Fruit fly (Drosophila melanogaster) whole organism, pupa: ENCODE measurements around the gene rho-5.
A peak's percentile ranks its signal among the peaks of the same experiment; 100 is the strongest.

ENCODE experiments used
- CG10348 ChIP-seq: fragments of 200-800 bp; sonication (Bioruptor generic); IDR thresholded peaks from 2 replicates; pipeline ENCODE4 v1.3.6; 2022; ENCODE audit warnings: missing biosample characterization, missing genetic modification characterization
- CG12605 ChIP-seq: fragments of 200-800 bp; sonication (Bioruptor generic); IDR thresholded peaks from 2 replicates; pipeline ENCODE4 v1.3.6; 2022; ENCODE audit warnings: missing biosample characterization, missing genetic modification characterization
- CG13204 ChIP-seq: fragments of 200-800 bp; sonication (Bioruptor generic); optimal IDR thresholded peaks from 2 replicates; lab custom pipeline; 2018; ENCODE audit warnings: missing biosample characterization, mild to moderate bottlenecking, missing genetic modification characterization, moderate library complexity
- CG14655 ChIP-seq: fragments of 200-800 bp; sonication (Bioruptor generic); optimal IDR thresholded peaks from 3 replicates; lab custom pipeline; 2017; ENCODE audit warnings: mild to moderate bottlenecking, missing biosample characterization, missing genetic modification reagents, missing genetic modification characterization
- CG15710 ChIP-seq: fragments of 200-800 bp; sonication (Bioruptor generic); optimal IDR thresholded peaks from 2 replicates; lab custom pipeline; 2018; ENCODE audit warnings: missing biosample characterization, mild to moderate bottlenecking, missing genetic modification characterization, moderate library complexity
- CG17806 ChIP-seq: fragments of 200-800 bp; sonication (Bioruptor generic); optimal IDR thresholded peaks from 2 replicates; lab custom pipeline; 2018; ENCODE audit warnings: missing biosample characterization, mild to moderate bottlenecking, missing genetic modification characterization, moderate library complexity
- CG32121 ChIP-seq: fragments of 200-800 bp; sonication (Bioruptor generic); IDR thresholded peaks from 2 replicates; pipeline ENCODE4 v1.3.6; 2022; ENCODE audit warnings: missing biosample characterization, missing genetic modification characterization
- CG34367 ChIP-seq: fragments of 200-800 bp; sonication (Bioruptor generic); optimal IDR thresholded peaks from 2 replicates; lab custom pipeline; 2018; ENCODE audit warnings: missing biosample characterization, mild to moderate bottlenecking, missing genetic modification characterization
- CG4496 ChIP-seq: fragments of 200-800 bp; sonication (Bioruptor generic); IDR thresholded peaks from 3 replicates; pipeline ENCODE4 v1.3.6; 2022; ENCODE audit warnings: missing biosample characterization, missing genetic modification characterization
- CG8159 ChIP-seq: fragments of 200-800 bp; sonication (Bioruptor generic); optimal IDR thresholded peaks from 3 replicates; lab custom pipeline; 2018; ENCODE audit warnings: missing biosample characterization, mild to moderate bottlenecking, missing genetic modification characterization, moderate library complexity
- CG8301 ChIP-seq: fragments of 200-800 bp; sonication (Bioruptor generic); optimal IDR thresholded peaks from 2 replicates; lab custom pipeline; 2018; ENCODE audit warnings: missing biosample characterization, mild to moderate bottlenecking, missing genetic modification characterization
- CG9948 ChIP-seq: fragments of 200-800 bp; sonication (Bioruptor generic); optimal IDR thresholded peaks from 2 replicates; lab custom pipeline; 2018; ENCODE audit warnings: missing biosample characterization, mild to moderate bottlenecking, missing genetic modification characterization, moderate library complexity
- D1 ChIP-seq: fragments of 200-800 bp; sonication (Bioruptor generic); optimal IDR thresholded peaks from 2 replicates; lab custom pipeline; 2018; ENCODE audit warnings: missing biosample characterization, mild to moderate bottlenecking, missing genetic modification characterization, moderate library complexity
- EcR ChIP-seq: fragments of 200-800 bp; sonication (Bioruptor generic); optimal IDR thresholded peaks from 3 replicates; lab custom pipeline; 2019; ENCODE audit warnings: missing biosample characterization, missing genetic modification characterization, mild to moderate bottlenecking, moderate library complexity, missing genetic modification reagents
- Ets98B ChIP-seq: fragments of 200-800 bp; sonication (Bioruptor generic); IDR thresholded peaks from 2 replicates; pipeline ENCODE4 v1.3.6; 2022; ENCODE audit warnings: missing biosample characterization, missing genetic modification characterization
- Pif1A ChIP-seq: fragments of 200-800 bp; sonication (Bioruptor generic); optimal IDR thresholded peaks from 3 replicates; lab custom pipeline; 2016; ENCODE audit warnings: missing biosample characterization, missing genetic modification characterization
- Pif1B ChIP-seq: fragments of 200-800 bp; sonication (Bioruptor generic); optimal IDR thresholded peaks from 3 replicates; lab custom pipeline; 2016; ENCODE audit warnings: missing biosample characterization, missing genetic modification characterization
- Snoo ChIP-seq: fragments of 200-800 bp; sonication (Bioruptor generic); optimal IDR thresholded peaks from 3 replicates; lab custom pipeline; 2017; ENCODE audit warnings: missing biosample characterization, mild to moderate bottlenecking, missing genetic modification characterization, inconsistent platforms
- fd96Ca ChIP-seq: fragments of 200-800 bp; sonication (Bioruptor generic); IDR thresholded peaks from 3 replicates; pipeline ENCODE4 v1.3.6; 2022; ENCODE audit warnings: missing biosample characterization, missing genetic modification characterization
- gl ChIP-seq: fragments of 200-800 bp; sonication (Bioruptor generic); optimal IDR thresholded peaks from 2 replicates; lab custom pipeline; 2018; ENCODE audit warnings: missing biosample characterization, mild to moderate bottlenecking, missing genetic modification characterization
- rn ChIP-seq: fragments of 200-800 bp; sonication (Bioruptor generic); IDR thresholded peaks from 2 replicates; pipeline ENCODE4 v1.3.6; 2022; ENCODE audit warnings: missing biosample characterization, missing genetic modification characterization

Gene rho-5

DNA sequence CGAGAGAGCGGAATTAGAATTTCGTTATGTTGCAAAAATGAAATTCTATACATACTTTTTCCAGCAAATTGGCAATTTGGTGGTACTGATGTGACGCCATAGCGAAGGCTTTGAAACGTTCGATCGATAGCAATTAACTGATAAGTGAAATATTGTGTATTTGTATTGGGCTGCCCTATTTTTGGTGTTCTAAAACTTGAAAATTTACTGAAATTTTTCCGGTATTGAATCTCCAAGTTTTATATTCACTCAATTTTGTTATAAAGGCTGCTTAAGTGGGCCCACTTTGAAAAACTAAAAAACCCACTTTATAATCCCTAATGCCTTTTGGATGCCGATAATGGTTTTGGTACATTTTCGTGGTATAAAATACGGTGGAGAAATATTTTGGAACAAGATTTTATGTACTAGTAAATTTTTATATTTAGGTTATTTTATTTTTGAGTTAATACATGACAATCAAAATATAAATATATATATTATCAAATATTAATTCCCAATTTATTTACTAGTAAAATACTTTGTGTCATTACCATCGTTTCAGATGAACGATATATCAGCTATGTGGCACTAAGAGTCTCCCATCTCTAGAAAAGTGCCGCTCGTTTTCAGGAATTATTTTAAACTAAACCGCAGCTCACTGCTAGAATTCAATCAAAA, 11.2 kb downstream of the rho-5 start, which contains the start of the genes Cand1 and pim:
Gene Cand1, minus strand, starts transcription at position 300 of the 660 bp plus-strand sequence.
Gene pim, plus strand, starts transcription at position 582 of the 660 bp plus-strand sequence.
- TF ChIP-seq CG10348 (GFP tag; lab: Robert Waterston, UW): no peak
- TF ChIP-seq fd96Ca (GFP tag; lab: Robert Waterston, UW): no peak
- TF ChIP-seq CG14655 (GFP tag; lab: Kevin White, UChicago): no peak
- no peak for TF ChIP-seq CG8301 (tag; lab: Kevin White, UChicago)
- no peak for TF ChIP-seq D1 (tag; lab: Kevin White, UChicago)
- TF ChIP-seq CG4496: no peak
- no peak for TF ChIP-seq Pif1B (GFP tag; lab: Kevin White, UChicago)
- TF ChIP-seq EcR (GFP tag; lab: Kevin White, UChicago): no peak
- no peak for TF ChIP-seq CG32121 (GFP tag; lab: Robert Waterston, UW)
- TF ChIP-seq CG12605 (GFP tag; lab: Robert Waterston, UW): no peak
- no peak for TF ChIP-seq CG17806 (tag; lab: Kevin White, UChicago)
- TF ChIP-seq rn (GFP tag; lab: Robert Waterston, UW): no peak
- no peak for TF ChIP-seq CG13204 (GFP tag; lab: Kevin White, UChicago)
- TF ChIP-seq CG8159 (tag; lab: Kevin White, UChicago): no peak
- TF ChIP-seq Ets98B (GFP tag; lab: Robert Waterston, UW): no peak

DNA sequence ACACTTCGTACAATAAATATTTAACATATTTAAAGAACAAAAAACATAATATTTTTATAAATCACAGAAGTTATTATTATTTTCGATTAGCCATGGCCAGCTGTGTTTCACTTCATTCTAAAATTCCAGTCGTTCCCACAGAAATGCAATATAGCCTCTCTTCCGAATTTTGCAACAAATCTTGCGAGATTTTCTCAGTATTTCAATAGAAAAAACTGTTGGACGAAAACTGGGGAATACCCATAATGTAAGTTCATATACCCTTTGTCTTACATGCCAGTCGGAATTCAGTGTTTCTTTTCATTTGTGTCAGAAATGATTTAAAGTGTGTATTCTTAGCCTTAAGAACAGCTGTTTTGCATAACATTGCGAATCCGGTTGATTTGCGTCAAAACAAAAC, 17.2 kb downstream of the rho-5 start, which contains the start of the genes CtsL4 and ClpP:
Gene CtsL4, minus strand, starts transcription at position 90 of the 400 bp plus-strand sequence.
Gene ClpP, plus strand, starts transcription at position 288 of the 400 bp plus-strand sequence.
- peak; percentile 51 for TF ChIP-seq CG15710 (tag; lab: Kevin White, UChicago)
- no peak for TF ChIP-seq Pif1A (GFP tag; lab: Kevin White, UChicago)
- TF ChIP-seq gl (tag; lab: Kevin White, UChicago): no peak
- TF ChIP-seq CG4496: no peak
- TF ChIP-seq CG32121 (GFP tag; lab: Robert Waterston, UW): no peak
- no peak for TF ChIP-seq CG10348 (GFP tag; lab: Robert Waterston, UW)
- no peak for TF ChIP-seq rn (GFP tag; lab: Robert Waterston, UW)
- no peak for TF ChIP-seq CG12605 (GFP tag; lab: Robert Waterston, UW)
- no peak for TF ChIP-seq Ets98B (GFP tag; lab: Robert Waterston, UW)
- no peak for TF ChIP-seq CG14655 (GFP tag; lab: Kevin White, UChicago)
- no peak for TF ChIP-seq CG9948 (tag; lab: Kevin White, UChicago)
- no peak for TF ChIP-seq CG8159 (tag; lab: Kevin White, UChicago)
- no peak for TF ChIP-seq CG8301 (tag; lab: Kevin White, UChicago)
- peak; percentile 26 for TF ChIP-seq CG17806 (tag; lab: Kevin White, UChicago)
- TF ChIP-seq CG13204 (GFP tag; lab: Kevin White, UChicago): no peak
- TF ChIP-seq EcR (GFP tag; lab: Kevin White, UChicago): no peak
- TF ChIP-seq D1 (tag; lab: Kevin White, UChicago): no peak
- peak; percentile 42 for TF ChIP-seq Snoo (tag; lab: Kevin White, UChicago)
- TF ChIP-seq fd96Ca (GFP tag; lab: Robert Waterston, UW): no peak
- peak; percentile 49 for TF ChIP-seq CG34367
- TF ChIP-seq Pif1B (GFP tag; lab: Kevin White, UChicago): no peak

DNA sequence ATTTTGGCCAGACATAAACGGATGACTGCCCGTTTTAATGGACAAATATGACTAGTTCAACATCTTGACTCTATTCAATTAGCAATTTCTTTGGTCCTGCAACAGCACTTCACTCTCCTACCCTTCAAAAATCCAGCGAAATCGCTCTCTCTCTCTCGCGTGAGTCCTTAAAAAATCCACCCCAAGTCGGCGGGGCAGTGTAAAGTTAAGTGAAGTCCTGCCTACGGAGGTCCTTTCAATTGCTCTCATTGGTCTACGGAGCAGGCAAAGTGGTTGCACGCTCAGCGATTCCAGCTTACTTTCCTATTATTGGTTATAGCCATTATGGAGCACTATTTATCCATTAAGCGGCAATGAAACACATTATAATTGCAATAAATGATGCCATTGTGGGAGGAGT, 19.8 kb downstream of the rho-5 start, which contains the start of gene CG34367:
Gene CG34367, minus strand, starts transcription at position 35 of the 400 bp plus-strand sequence.
- TF ChIP-seq CG32121 (GFP tag; lab: Robert Waterston, UW) (no peak), CG8301 (tag; lab: Kevin White, UChicago) (no peak), EcR (GFP tag; lab: Kevin White, UChicago) (no peak), CG4496 (no peak), CG12605 (GFP tag; lab: Robert Waterston, UW) (no peak)

DNA sequence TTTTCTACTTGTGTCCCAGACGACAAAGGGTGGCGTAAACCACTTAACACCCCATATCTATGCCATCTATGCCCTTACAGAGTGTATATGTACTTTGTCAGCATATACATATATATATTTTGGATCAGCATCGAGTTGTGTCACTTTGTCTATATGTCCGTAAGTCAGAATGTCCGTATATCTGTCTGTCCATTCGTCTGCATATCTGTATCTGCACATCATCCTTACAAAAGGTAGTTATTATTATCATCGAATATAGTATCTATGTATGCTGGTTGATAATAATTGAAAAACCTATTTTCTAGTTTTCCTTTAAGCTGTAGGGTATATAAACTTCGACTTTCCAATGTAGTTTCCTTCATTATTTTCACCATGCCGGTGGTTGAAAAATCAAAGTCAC, 22.6 kb downstream of the rho-5 start:
- TF ChIP-seq CG13204 (GFP tag; lab: Kevin White, UChicago) (no peak), CG34367 (no peak), EcR (GFP tag; lab: Kevin White, UChicago) (no peak), CG8159 (tag; lab: Kevin White, UChicago) (no peak), D1 (tag; lab: Kevin White, UChicago) (no peak), CG14655 (GFP tag; lab: Kevin White, UChicago) (no peak), CG32121 (GFP tag; lab: Robert Waterston, UW) (no peak), CG8301 (tag; lab: Kevin White, UChicago) (no peak), gl (tag; lab: Kevin White, UChicago) (no peak), Pif1B (GFP tag; lab: Kevin White, UChicago) (no peak), fd96Ca (GFP tag; lab: Robert Waterston, UW) (no peak), CG17806 (tag; lab: Kevin White, UChicago) (no peak), rn (GFP tag; lab: Robert Waterston, UW) (no peak), CG9948 (tag; lab: Kevin White, UChicago) (no peak), CG12605 (GFP tag; lab: Robert Waterston, UW) (no peak), CG10348 (GFP tag; lab: Robert Waterston, UW) (no peak)

DNA sequence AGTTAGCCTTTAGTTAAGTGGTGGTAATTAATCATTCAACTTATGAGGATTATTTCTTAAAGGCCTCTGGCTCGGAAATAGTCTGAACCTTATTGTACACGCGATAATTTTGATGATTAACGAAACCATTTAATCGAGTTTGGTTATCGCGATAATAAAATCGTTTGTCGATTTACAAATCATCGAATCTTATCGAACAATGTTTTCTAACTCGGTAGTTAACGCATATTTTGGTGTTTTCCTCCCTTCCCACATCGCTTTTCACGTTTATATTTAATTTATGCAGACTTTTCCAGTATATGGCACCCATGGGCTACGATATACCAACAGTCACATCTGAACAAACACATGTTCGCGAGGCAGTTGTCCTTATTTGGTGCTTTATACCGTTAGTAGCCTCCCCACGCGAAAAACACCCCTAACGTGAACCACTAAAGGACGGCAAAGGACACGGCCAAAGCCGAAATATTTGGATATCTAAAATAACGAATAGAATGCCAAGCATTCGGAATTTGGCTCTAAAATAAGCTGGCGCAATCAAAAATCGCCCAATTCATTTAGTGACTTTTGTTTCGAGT, 29.6 kb downstream of the rho-5 start, which contains the start of gene Frmd5:
Gene Frmd5, plus strand, starts transcription at position 414 of the 578 bp plus-strand sequence.
- TF ChIP-seq CG4496: no peak
- no peak for TF ChIP-seq rn (GFP tag; lab: Robert Waterston, UW)
- TF ChIP-seq Snoo (tag; lab: Kevin White, UChicago): no peak
- TF ChIP-seq Ets98B (GFP tag; lab: Robert Waterston, UW): no peak
- TF ChIP-seq CG34367: no peak
- no peak for TF ChIP-seq CG17806 (tag; lab: Kevin White, UChicago)
- no peak for TF ChIP-seq Pif1A (GFP tag; lab: Kevin White, UChicago)
